Worm (Caenorhabditis elegans) whole organism, mixed stage, embryonic: ENCODE results near the gene fbxb-39.

Experiments used
- M03D4.4 ChIP-seq: sonication (generic microtip); optimal IDR thresholded peaks from 2 replicates; lab custom pipeline; 2017; ENCODE audit warnings: mild to moderate bottlenecking, missing genetic modification characterization, missing compliant biosample characterization
- blmp-1 ChIP-seq: fragments of 150-350 bp; optimal IDR thresholded peaks from 2 replicates; lab custom pipeline; 2014; ENCODE audit warnings: missing biosample characterization, missing genetic modification characterization
- ceh-43 ChIP-seq: fragments of 200-800 bp; sonication (Bioruptor generic); optimal IDR thresholded peaks from 2 replicates; lab custom pipeline; 2018; ENCODE audit warnings: mild to moderate bottlenecking, missing genetic modification characterization, moderate library complexity, missing compliant biosample characterization
- cnd-1 ChIP-seq: fragments of 200-800 bp; sonication (Bioruptor generic); optimal IDR thresholded peaks from 2 replicates; lab custom pipeline; 2018; ENCODE audit warnings: mild to moderate bottlenecking, missing genetic modification characterization, missing compliant biosample characterization
- elt-3 ChIP-seq: fragments of 150-350 bp; optimal IDR thresholded peaks from 2 replicates; lab custom pipeline; 2014; ENCODE audit warnings: missing biosample characterization, missing genetic modification characterization
- hlh-1 ChIP-seq: fragments of 150-350 bp; optimal IDR thresholded peaks from 2 replicates; lab custom pipeline; 2014; ENCODE audit warnings: missing biosample characterization, missing genetic modification reagents, missing genetic modification characterization
- lin-13 ChIP-seq: fragments of 150-350 bp; optimal IDR thresholded peaks from 2 replicates; lab custom pipeline; 2014; ENCODE audit warnings: missing biosample characterization, missing genetic modification characterization
- lsy-2 ChIP-seq: fragments of 150-350 bp; optimal IDR thresholded peaks from 2 replicates; lab custom pipeline; 2014; ENCODE audit warnings: missing biosample characterization, missing genetic modification characterization
- mls-2 ChIP-seq: sonication (generic microtip); optimal IDR thresholded peaks from 2 replicates; lab custom pipeline; 2016; ENCODE audit warnings: mild to moderate bottlenecking, missing genetic modification characterization, moderate library complexity, missing compliant biosample characterization
- nhr-28 ChIP-seq: fragments of 150-350 bp; optimal IDR thresholded peaks from 2 replicates; lab custom pipeline; 2014; ENCODE audit warnings: missing biosample characterization, missing genetic modification characterization
- nhr-76 ChIP-seq: sonication (generic microtip); optimal IDR thresholded peaks from 2 replicates; lab custom pipeline; 2017; ENCODE audit warnings: missing biosample characterization, missing genetic modification characterization
- snpc-4 ChIP-seq: fragments of 150-350 bp; optimal IDR thresholded peaks from 2 replicates; lab custom pipeline; 2014; ENCODE audit warnings: missing biosample characterization, missing genetic modification characterization
- sptf-1 ChIP-seq: sonication (generic microtip); optimal IDR thresholded peaks from 2 replicates; lab custom pipeline; 2017; ENCODE audit warnings: mild to moderate bottlenecking, missing genetic modification characterization, moderate library complexity, missing compliant biosample characterization
- unc-39 ChIP-seq: fragments of 150-350 bp; optimal IDR thresholded peaks from 2 replicates; lab custom pipeline; 2014; ENCODE audit warnings: missing biosample characterization, missing genetic modification characterization

- TF ChIP-seq nhr-76 (tag; lab: Kevin White, UChicago) (no peak), snpc-4 (tag; lab: Kevin White, UChicago) (no peak), elt-3 (tag; lab: Kevin White, UChicago) (no peak), lin-13 (tag; lab: Kevin White, UChicago) (no peak), M03D4.4 (tag; lab: Kevin White, UChicago) (no peak), unc-39 (tag; lab: Kevin White, UChicago) (no peak), sptf-1 (tag; lab: Kevin White, UChicago) (no peak), nhr-28 (no peak), mls-2 (tag; lab: Kevin White, UChicago) (no peak), ceh-43 (GFP tag; lab: Kevin White, UChicago) (no peak), blmp-1 (tag; lab: Kevin White, UChicago) (no peak), lsy-2 (tag; lab: Kevin White, UChicago) (no peak), hlh-1 (tag; lab: Kevin White, UChicago) (no peak), cnd-1 (tag; lab: Kevin White, UChicago) (no peak)
Measured at ce11 chrII:1070875-1071274, 30.5 kb upstream of the fbxb-39 start, which contains the start of gene K02E7.12.
